Fruit fly (Drosophila melanogaster) whole organism, prepupa: ENCODE data around the gene CG6865.

Experiments used
- Blimp-1 ChIP-seq: fragments of 200-800 bp; sonication (Bioruptor generic); optimal IDR thresholded peaks from 3 replicates; lab custom pipeline; 2017; ENCODE audit warnings: missing biosample characterization, missing genetic modification characterization, mild to moderate bottlenecking, moderate library complexity, missing genetic modification reagents
- CG11762 ChIP-seq: fragments of 200-800 bp; sonication (Bioruptor generic); optimal IDR thresholded peaks from 3 replicates; lab custom pipeline; 2016; ENCODE audit warnings: missing biosample characterization, missing genetic modification characterization; ENCODE audit not compliant: insufficient read depth
- CG15336 ChIP-seq: fragments of 200-800 bp; sonication (Bioruptor generic); IDR thresholded peaks from 2 replicates; pipeline ENCODE4 v1.3.6; 2022; ENCODE audit warnings: missing biosample characterization, missing genetic modification characterization
- CG1621 ChIP-seq: fragments of 200-800 bp; sonication (Bioruptor generic); optimal IDR thresholded peaks from 3 replicates; lab custom pipeline; 2018; ENCODE audit warnings: missing biosample characterization, mild to moderate bottlenecking, missing genetic modification characterization
- CG3032 ChIP-seq: fragments of 200-800 bp; optimal IDR thresholded peaks from 2 replicates; lab custom pipeline; 2019; ENCODE audit warnings: missing biosample characterization, mild to moderate bottlenecking, missing genetic modification characterization, moderate library complexity
- CG34406 ChIP-seq: fragments of 200-800 bp; sonication (Bioruptor generic); optimal IDR thresholded peaks from 3 replicates; lab custom pipeline; 2016; ENCODE audit warnings: missing biosample characterization, missing genetic modification characterization
- CG6163 ChIP-seq: fragments of 200-800 bp; sonication (Bioruptor generic); IDR thresholded peaks from 3 replicates; pipeline ENCODE4 v1.3.6; 2022; ENCODE audit warnings: missing biosample characterization, missing genetic modification characterization
- CG6276 ChIP-seq: fragments of 200-800 bp; sonication (Bioruptor generic); optimal IDR thresholded peaks from 2 replicates; lab custom pipeline; 2017; ENCODE audit warnings: missing biosample characterization, mild to moderate bottlenecking, missing genetic modification characterization
- CG6792 ChIP-seq: fragments of 200-800 bp; sonication (Bioruptor generic); optimal IDR thresholded peaks from 3 replicates; lab custom pipeline; 2016; ENCODE audit warnings: missing biosample characterization, missing genetic modification characterization
- CG6808 ChIP-seq: fragments of 200-800 bp; sonication (Bioruptor generic); optimal IDR thresholded peaks from 3 replicates; lab custom pipeline; 2017; ENCODE audit warnings: missing biosample characterization, missing genetic modification characterization, mild to moderate bottlenecking, moderate library complexity, missing genetic modification reagents
- CG6854 ChIP-seq: fragments of 200-800 bp; sonication (Bioruptor generic); optimal IDR thresholded peaks from 2 replicates; lab custom pipeline; 2017; ENCODE audit warnings: missing biosample characterization, mild to moderate bottlenecking, missing genetic modification characterization
- CG8119 ChIP-seq: fragments of 200-800 bp; sonication (Bioruptor generic); IDR thresholded peaks from 3 replicates; pipeline ENCODE4 v1.3.6; 2022; ENCODE audit warnings: missing biosample characterization, missing genetic modification characterization
- CG8632 ChIP-seq: fragments of 200-800 bp; sonication (Bioruptor generic); optimal IDR thresholded peaks from 3 replicates; lab custom pipeline; 2016; ENCODE audit warnings: missing biosample characterization, missing genetic modification characterization
- CG9139 ChIP-seq: fragments of 200-800 bp; sonication (Bioruptor generic); optimal IDR thresholded peaks from 3 replicates; lab custom pipeline; 2017; ENCODE audit warnings: missing biosample characterization, mild to moderate bottlenecking, missing genetic modification characterization
- Eip75B ChIP-seq: fragments of 200-800 bp; sonication (Bioruptor generic); optimal IDR thresholded peaks from 3 replicates; lab custom pipeline; 2016; ENCODE audit warnings: missing biosample characterization, missing genetic modification characterization
- Eip78C ChIP-seq: fragments of 200-800 bp; sonication (Bioruptor generic); peaks from one replicate; lab custom pipeline; 2016; ENCODE audit warnings: missing biosample characterization, missing genetic modification characterization
- Eip93F ChIP-seq: fragments of 200-800 bp; sonication (Bioruptor generic); optimal IDR thresholded peaks from 2 replicates; lab custom pipeline; 2016; ENCODE audit warnings: missing biosample characterization, mild to moderate bottlenecking, missing genetic modification characterization
- Ets96B ChIP-seq: fragments of 200-800 bp; optimal IDR thresholded peaks from 2 replicates; lab custom pipeline; 2019; ENCODE audit warnings: missing biosample characterization, mild to moderate bottlenecking, missing genetic modification characterization, moderate library complexity
- Gug ChIP-seq: fragments of 200-800 bp; sonication (Bioruptor generic); IDR thresholded peaks from 2 replicates; pipeline ENCODE4 v1.3.6; 2022; ENCODE audit warnings: missing biosample characterization, missing genetic modification characterization
- Hr4 ChIP-seq: fragments of 200-800 bp; sonication (Bioruptor generic); optimal IDR thresholded peaks from 3 replicates; lab custom pipeline; 2016; ENCODE audit warnings: missing biosample characterization, missing genetic modification characterization
- Lpt ChIP-seq: fragments of 200-800 bp; sonication (Bioruptor generic); optimal IDR thresholded peaks from 3 replicates; lab custom pipeline; 2016; ENCODE audit warnings: missing biosample characterization, missing genetic modification characterization
- Met ChIP-seq: fragments of 200-800 bp; sonication (Bioruptor generic); optimal IDR thresholded peaks from 3 replicates; lab custom pipeline; 2016; ENCODE audit warnings: missing biosample characterization, missing genetic modification characterization
- OdsH ChIP-seq: fragments of 200-800 bp; sonication (Bioruptor generic); optimal IDR thresholded peaks from 3 replicates; lab custom pipeline; 2016; ENCODE audit warnings: missing biosample characterization, missing genetic modification characterization
- Sox102F ChIP-seq: fragments of 200-800 bp; sonication (Bioruptor generic); optimal IDR thresholded peaks from 2 replicates; lab custom pipeline; 2016; ENCODE audit warnings: missing biosample characterization, mild to moderate bottlenecking, missing genetic modification characterization
- Sox15 ChIP-seq: fragments of 200-800 bp; sonication (Bioruptor generic); optimal IDR thresholded peaks from 3 replicates; lab custom pipeline; 2016; ENCODE audit warnings: missing biosample characterization, missing genetic modification characterization
- dac ChIP-seq: fragments of 200-800 bp; sonication (Bioruptor generic); optimal IDR thresholded peaks from 2 replicates; lab custom pipeline; 2017; ENCODE audit warnings: missing biosample characterization, mild to moderate bottlenecking, missing genetic modification characterization
- eg ChIP-seq: fragments of 200-800 bp; sonication (Bioruptor generic); IDR thresholded peaks from 3 replicates; pipeline ENCODE4 v1.3.6; 2022; ENCODE audit warnings: missing biosample characterization, missing genetic modification characterization
- fd59A ChIP-seq: fragments of 200-800 bp; sonication (Bioruptor generic); optimal IDR thresholded peaks from 2 replicates; lab custom pipeline; 2017; ENCODE audit warnings: missing biosample characterization, mild to moderate bottlenecking, missing genetic modification characterization, missing genetic modification reagents
- fkh ChIP-seq: fragments of 200-800 bp; sonication (Bioruptor generic); optimal IDR thresholded peaks from 3 replicates; lab custom pipeline; 2017; ENCODE audit warnings: missing biosample characterization, mild to moderate bottlenecking, missing genetic modification characterization, moderate library complexity
- pdm3 ChIP-seq: fragments of 200-800 bp; sonication (Bioruptor generic); optimal IDR thresholded peaks from 3 replicates; lab custom pipeline; 2016; ENCODE audit warnings: missing biosample characterization, missing genetic modification characterization
- spab ChIP-seq: fragments of 200-800 bp; sonication (Bioruptor generic); optimal IDR thresholded peaks from 2 replicates; lab custom pipeline; 2017; ENCODE audit warnings: missing biosample characterization, mild to moderate bottlenecking, missing genetic modification characterization, missing genetic modification reagents
- ss ChIP-seq, 2 experiments: fragments of 200-800 bp; sonication (Bioruptor generic); optimal IDR thresholded peaks; 2 replicates in 1 of 2; 3 replicates in 1 of 2; lab custom pipeline; 2017 to 2018; ENCODE audit warnings: mild to moderate bottlenecking in 2 of 2, missing biosample characterization in 2 of 2, missing genetic modification characterization in 2 of 2, moderate library complexity in 1 of 2
- svp ChIP-seq: fragments of 200-800 bp; sonication (Bioruptor generic); peaks from one replicate; lab custom pipeline; 2016; ENCODE audit warnings: missing biosample characterization, missing genetic modification characterization
- vri ChIP-seq: fragments of 200-800 bp; sonication (Bioruptor generic); optimal IDR thresholded peaks from 3 replicates; lab custom pipeline; 2016; ENCODE audit warnings: missing biosample characterization, mild to moderate bottlenecking, missing genetic modification characterization

The CG6865 gene

dm6 chr3L:18890283-18891175 is 27.1 kb downstream of the CG6865 start, which contains the start of gene CG3961 (continued):
- peak; percentile 99 for TF ChIP-seq fd59A (GFP tag; lab: Kevin White, UChicago)
- TF ChIP-seq vri: peak; percentile 89
- peak; percentile 100 for TF ChIP-seq Eip78C (GFP tag; lab: Kevin White, UChicago)
- peak; percentile 98 for TF ChIP-seq Lpt (GFP tag; lab: Kevin White, UChicago)
- peak; percentile 99 for TF ChIP-seq CG6808
- peak; percentile 98 for TF ChIP-seq pdm3 (GFP tag; lab: Kevin White, UChicago)
- TF ChIP-seq CG8632 (GFP tag; lab: Kevin White, UChicago): peak; percentile 99
- TF ChIP-seq Ets96B (tag; lab: Kevin White, UChicago): peak; percentile 99
- peak; percentile 98 for TF ChIP-seq Eip75B
- peak; percentile 94 for TF ChIP-seq dac (GFP tag; lab: Kevin White, UChicago)
- TF ChIP-seq CG6792 (GFP tag; lab: Kevin White, UChicago): peak; percentile 99

- TF ChIP-seq CG3032 (tag; lab: Kevin White, UChicago) (no peak), CG34406 (GFP tag; lab: Kevin White, UChicago) (no peak), CG15336 (GFP tag; lab: Robert Waterston, UW) (no peak), vri (peak; percentile 56), Lpt (GFP tag; lab: Kevin White, UChicago) (no peak), Blimp-1 (no peak), CG8632 (GFP tag; lab: Kevin White, UChicago) (no peak), Eip75B (peak; percentile 88), CG11762 (GFP tag; lab: Kevin White, UChicago) (no peak), CG6163 (GFP tag; lab: Robert Waterston, UW) (no peak), Met (no peak), svp (peak; percentile 69), OdsH (GFP tag; lab: Kevin White, UChicago) (peak; percentile 7), Sox102F (GFP tag; lab: Kevin White, UChicago) (no peak), Sox15 (GFP tag; lab: Kevin White, UChicago) (no peak), Eip93F (no peak), ss (GFP tag; optimal IDR thresholded peaks at IDR 0.05; lab: Kevin White, UChicago) (peak in 1 of 2 experiments; percentile 0)
Measured at dm6 chr3L:18891986-18892385, 28.5 kb downstream of the CG6865 start, which contains the start of gene NijB. Gene NijB (plus strand): TSS chr3L:18892383.

dm6 chr3L:18895079-18895478 is 31.6 kb downstream of the CG6865 start:
- peak; percentile 67 for TF ChIP-seq CG6276 (GFP tag; lab: Kevin White, UChicago)
- peak; percentile 79; the same call in 1 of the 3 replicates for TF ChIP-seq CG6163 (GFP tag; lab: Robert Waterston, UW)
- peak; percentile 24; the same call in 1 of the 3 replicates for TF ChIP-seq CG8119 (GFP tag; lab: Robert Waterston, UW)
- no peak for TF ChIP-seq Gug (GFP tag; lab: Robert Waterston, UW)
- peak; percentile 25 for TF ChIP-seq spab (GFP tag; lab: Kevin White, UChicago)
- no peak for TF ChIP-seq Hr4
- no peak for TF ChIP-seq CG9139 (GFP tag; lab: Kevin White, UChicago)
- TF ChIP-seq fkh: peak; percentile 24
- peak; percentile 59; the same call in 1 of the 3 replicates for TF ChIP-seq eg (GFP tag; lab: Robert Waterston, UW)
- TF ChIP-seq CG15336 (GFP tag; lab: Robert Waterston, UW): peak; percentile 44; the same call in 1 of the 2 replicates
- TF ChIP-seq Blimp-1: no peak

- TF ChIP-seq CG6808: peak; percentile 10
- TF ChIP-seq vri: peak; percentile 27
- no peak for TF ChIP-seq CG11762 (GFP tag; lab: Kevin White, UChicago)
- peak; percentile 40 to 56 for TF ChIP-seq ss (GFP tag; optimal IDR thresholded peaks at IDR 0.05; lab: Kevin White, UChicago)
- TF ChIP-seq Eip78C (GFP tag; lab: Kevin White, UChicago): no peak
- peak; percentile 88 for TF ChIP-seq svp
- peak; percentile 47 for TF ChIP-seq CG1621 (tag; lab: Kevin White, UChicago)
- TF ChIP-seq CG6854: peak; percentile 15
Measured at dm6 chr3L:18896297-18896863, 32.9 kb downstream of the CG6865 start.
